Fruit fly (Drosophila melanogaster) whole organism, adult: ENCODE results near the gene CG6398.

Experiments used
- CG11617 ChIP-seq: fragments of 200-800 bp; sonication (Bioruptor generic); optimal IDR thresholded peaks from 2 replicates; lab custom pipeline; 2017; ENCODE audit warnings: mild to moderate bottlenecking, missing biosample characterization, missing genetic modification reagents, missing genetic modification characterization
- CG14711 ChIP-seq: fragments of 200-800 bp; sonication (Bioruptor generic); optimal IDR thresholded peaks from 2 replicates; lab custom pipeline; 2018; ENCODE audit warnings: missing biosample characterization, mild to moderate bottlenecking, missing genetic modification characterization, moderate library complexity
- CG7045 ChIP-seq: fragments of 200-800 bp; sonication (Bioruptor generic); optimal IDR thresholded peaks from 2 replicates; lab custom pipeline; 2017; ENCODE audit warnings: missing biosample characterization, mild to moderate bottlenecking, missing genetic modification characterization
- Clk ChIP-seq: fragments of 200-800 bp; sonication (Bioruptor generic); optimal IDR thresholded peaks from 2 replicates; lab custom pipeline; 2017; ENCODE audit warnings: missing biosample characterization, missing genetic modification characterization
- Crg-1 ChIP-seq: fragments of 200-800 bp; sonication (Bioruptor generic); optimal IDR thresholded peaks from 2 replicates; lab custom pipeline; 2016; ENCODE audit warnings: missing biosample characterization, missing genetic modification characterization
- Hr96 ChIP-seq: fragments of 200-800 bp; sonication (Bioruptor generic); optimal IDR thresholded peaks from 2 replicates; lab custom pipeline; 2016; ENCODE audit warnings: missing biosample characterization, missing genetic modification characterization
- cic ChIP-seq: fragments of 200-800 bp; sonication (Bioruptor generic); optimal IDR thresholded peaks from 2 replicates; lab custom pipeline; 2017; ENCODE audit warnings: missing biosample characterization, mild to moderate bottlenecking, missing genetic modification characterization, moderate library complexity
- kay ChIP-seq: fragments of 200-800 bp; sonication (Bioruptor generic); peaks from one replicate; lab custom pipeline; 2016; ENCODE audit warnings: missing biosample characterization, missing genetic modification characterization, borderline replicate concordance
- ovo ChIP-seq: fragments of 200-800 bp; sonication (Bioruptor generic); optimal IDR thresholded peaks from 2 replicates; lab custom pipeline; 2016; ENCODE audit warnings: missing biosample characterization, missing genetic modification characterization
- tj ChIP-seq: fragments of 200-800 bp; sonication (Bioruptor generic); optimal IDR thresholded peaks from 3 replicates; lab custom pipeline; 2017; ENCODE audit warnings: missing biosample characterization, mild to moderate bottlenecking, missing genetic modification characterization, moderate library complexity
- toe ChIP-seq: fragments of 200-800 bp; sonication (Bioruptor generic); optimal IDR thresholded peaks from 2 replicates; lab custom pipeline; 2016; ENCODE audit warnings: missing biosample characterization, missing genetic modification characterization

dm6 chrX:17799070-17799802, 31.4 kb upstream of the CG6398 start:
- TF ChIP-seq Clk (GFP tag; lab: Kevin White, UChicago) (no peak), tj (no peak), Hr96 (GFP tag; lab: Kevin White, UChicago) (no peak), ovo (GFP tag; lab: Kevin White, UChicago) (no peak), CG11617 (GFP tag; lab: Kevin White, UChicago) (no peak), CG14711 (tag; lab: Kevin White, UChicago) (no peak), Crg-1 (GFP tag; lab: Kevin White, UChicago) (no peak), toe (GFP tag; lab: Kevin White, UChicago) (no peak), CG7045 (no peak), kay (GFP tag; lab: Kevin White, UChicago) (no peak), cic (GFP tag; lab: Kevin White, UChicago) (no peak)
